Worm (Caenorhabditis elegans) whole organism, L1 larva: ENCODE results near the gene pigc-1.

Experiments used
- C04F5.9 ChIP-seq: sonication (generic microtip); optimal IDR thresholded peaks from 2 replicates; lab custom pipeline; 2016; ENCODE audit warnings: missing genetic modification characterization, missing compliant biosample characterization
- F16B12.6 ChIP-seq: fragments of 150-350 bp; optimal IDR thresholded peaks from 2 replicates; lab custom pipeline; 2014; ENCODE audit warnings: missing biosample characterization, missing genetic modification characterization
- aha-1 ChIP-seq: fragments of 150-350 bp; optimal IDR thresholded peaks from 2 replicates; lab custom pipeline; 2014; ENCODE audit warnings: missing biosample characterization, missing genetic modification characterization
- alr-1 ChIP-seq: fragments of 200-800 bp; sonication (Bioruptor generic); optimal IDR thresholded peaks from 2 replicates; lab custom pipeline; 2018; ENCODE audit warnings: borderline replicate concordance, mild to moderate bottlenecking, missing genetic modification characterization, missing compliant biosample characterization
- aly-2 ChIP-seq: fragments of 150-350 bp; optimal IDR thresholded peaks from 2 replicates; lab custom pipeline; 2014; ENCODE audit warnings: missing biosample characterization, missing genetic modification characterization
- ama-1 ChIP-seq: fragments of 150-350 bp; optimal IDR thresholded peaks from 2 replicates; lab custom pipeline; 2014
- ceh-90 ChIP-seq: sonication (generic microtip); optimal IDR thresholded peaks from 2 replicates; lab custom pipeline; 2016; ENCODE audit warnings: missing genetic modification characterization, missing compliant biosample characterization
- ces-1 ChIP-seq: fragments of 150-350 bp; optimal IDR thresholded peaks from 2 replicates; lab custom pipeline; 2014; ENCODE audit warnings: missing biosample characterization, missing genetic modification reagents, missing genetic modification characterization
- efl-1 ChIP-seq, 4 experiments: fragments of 150-350 bp; optimal IDR thresholded peaks in 3 of 4; peaks in 1 of 4; 1 replicate in 1 of 4; 2 replicates in 3 of 4; lab custom pipeline; 2014; ENCODE audit warnings: missing biosample characterization in 2 of 4, missing genetic modification characterization in 2 of 4, missing genetic modification reagents in 2 of 4
- elt-2 ChIP-seq: sonication (generic microtip); optimal IDR thresholded peaks from 2 replicates; lab custom pipeline; 2016; ENCODE audit warnings: missing genetic modification characterization, mild to moderate bottlenecking, inconsistent platforms, missing compliant biosample characterization, missing genetic modification reagents
- hlh-4 ChIP-seq: sonication (generic microtip); optimal IDR thresholded peaks from 2 replicates; lab custom pipeline; 2016; ENCODE audit warnings: mild to moderate bottlenecking, missing genetic modification characterization, missing compliant biosample characterization
- hpl-2 ChIP-seq: fragments of 150-350 bp; optimal IDR thresholded peaks from 2 replicates; lab custom pipeline; 2014; ENCODE audit warnings: missing biosample characterization, missing genetic modification reagents, missing genetic modification characterization
- lin-35 ChIP-seq, 2 experiments: fragments of 150-350 bp; optimal IDR thresholded peaks; 2 replicates each; lab custom pipeline; 2014; ENCODE audit warnings: missing biosample characterization in 2 of 2, missing genetic modification characterization in 2 of 2, missing genetic modification reagents in 2 of 2
- mab-9 ChIP-seq: fragments of 200-800 bp; sonication (Bioruptor generic); IDR thresholded peaks from 2 replicates; pipeline ENCODE4 v1.3.6; 2022; ENCODE audit warnings: missing genetic modification reagents, missing genetic modification characterization, missing compliant biosample characterization
- mdl-1 ChIP-seq, 2 experiments: fragments of 150-350 bp; optimal IDR thresholded peaks; 2 replicates each; lab custom pipeline; 2014 to 2017; ENCODE audit warnings: missing biosample characterization in 2 of 2, missing genetic modification characterization in 2 of 2, inconsistent platforms in 1 of 2
- mef-2 ChIP-seq: fragments of 150-350 bp; optimal IDR thresholded peaks from 2 replicates; lab custom pipeline; 2014; ENCODE audit warnings: missing biosample characterization, missing genetic modification characterization
- nhr-11 ChIP-seq: fragments of 150-350 bp; optimal IDR thresholded peaks from 2 replicates; lab custom pipeline; 2014; ENCODE audit warnings: missing biosample characterization, missing genetic modification characterization
- nhr-12 ChIP-seq: sonication (generic microtip); optimal IDR thresholded peaks from 2 replicates; lab custom pipeline; 2017; ENCODE audit warnings: missing biosample characterization, missing genetic modification characterization
- nhr-20 ChIP-seq: sonication (generic microtip); optimal IDR thresholded peaks from 2 replicates; lab custom pipeline; 2016; ENCODE audit warnings: mild to moderate bottlenecking, missing genetic modification characterization, missing compliant biosample characterization
- nhr-28 ChIP-seq: fragments of 150-350 bp; optimal IDR thresholded peaks from 2 replicates; lab custom pipeline; 2014; ENCODE audit warnings: missing biosample characterization, missing genetic modification characterization
- nhr-71 ChIP-seq: sonication (generic microtip); optimal IDR thresholded peaks from 2 replicates; lab custom pipeline; 2016; ENCODE audit warnings: mild to moderate bottlenecking, missing genetic modification characterization, moderate library complexity, missing compliant biosample characterization
- nhr-84 ChIP-seq: sonication (generic microtip); optimal IDR thresholded peaks from 2 replicates; lab custom pipeline; 2017; ENCODE audit warnings: missing biosample characterization, missing genetic modification characterization
- nhr-90 ChIP-seq: sonication (generic microtip); optimal IDR thresholded peaks from 2 replicates; lab custom pipeline; 2016; ENCODE audit warnings: mild to moderate bottlenecking, missing genetic modification characterization, missing compliant biosample characterization; ENCODE audit not compliant: poor library complexity
- pag-3 ChIP-seq: sonication (generic microtip); optimal IDR thresholded peaks from 2 replicates; lab custom pipeline; 2017; ENCODE audit warnings: missing genetic modification characterization, mild to moderate bottlenecking, missing compliant biosample characterization, antibody characterized with exemption, borderline replicate concordance; ENCODE audit not compliant: insufficient read depth
- pqm-1 ChIP-seq: sonication (generic microtip); optimal IDR thresholded peaks from 3 replicates; lab custom pipeline; 2017; ENCODE audit warnings: missing biosample characterization, missing genetic modification characterization
- rnt-1 ChIP-seq: sonication (generic microtip); optimal IDR thresholded peaks from 2 replicates; lab custom pipeline; 2016; ENCODE audit warnings: mild to moderate bottlenecking, missing genetic modification characterization, moderate library complexity, missing compliant biosample characterization
- skn-1 ChIP-seq: fragments of 150-350 bp; optimal IDR thresholded peaks from 2 replicates; lab custom pipeline; 2014; ENCODE audit warnings: missing biosample characterization, missing genetic modification characterization
- snpc-4 ChIP-seq: fragments of 150-350 bp; optimal IDR thresholded peaks from 2 replicates; lab custom pipeline; 2014; ENCODE audit warnings: missing biosample characterization, missing genetic modification characterization
- sox-4 ChIP-seq: sonication (generic microtip); optimal IDR thresholded peaks from 2 replicates; lab custom pipeline; 2016; ENCODE audit warnings: missing genetic modification characterization, missing compliant biosample characterization
- sup-37 ChIP-seq: fragments of 200-800 bp; sonication (Bioruptor generic); optimal IDR thresholded peaks from 2 replicates; lab custom pipeline; 2018; ENCODE audit warnings: mild to moderate bottlenecking, missing genetic modification characterization, missing compliant biosample characterization
- swsn-7 ChIP-seq: sonication (generic microtip); optimal IDR thresholded peaks from 2 replicates; lab custom pipeline; 2016; ENCODE audit warnings: missing genetic modification characterization, missing compliant biosample characterization
- tbx-2 ChIP-seq: sonication (generic microtip); optimal IDR thresholded peaks from 2 replicates; lab custom pipeline; 2016; ENCODE audit warnings: missing genetic modification characterization, missing compliant biosample characterization
- tlp-1 ChIP-seq: fragments of 150-350 bp; optimal IDR thresholded peaks from 2 replicates; lab custom pipeline; 2014; ENCODE audit warnings: missing biosample characterization, missing genetic modification characterization
- unc-30 ChIP-seq: sonication (generic microtip); optimal IDR thresholded peaks from 2 replicates; lab custom pipeline; 2017; ENCODE audit warnings: missing biosample characterization, missing genetic modification characterization
- unc-98 ChIP-seq: fragments of 200-800 bp; sonication (Bioruptor generic); IDR thresholded peaks from 2 replicates; pipeline ENCODE4 v1.3.6; 2022; ENCODE audit warnings: missing genetic modification characterization, missing compliant biosample characterization
- vab-15 ChIP-seq: sonication (generic microtip); optimal IDR thresholded peaks from 2 replicates; lab custom pipeline; 2017; ENCODE audit warnings: missing genotype, mild to moderate bottlenecking, missing genetic modification characterization, missing compliant biosample characterization
- xbp-1 ChIP-seq: sonication (generic microtip); optimal IDR thresholded peaks from 2 replicates; lab custom pipeline; 2016; ENCODE audit warnings: missing genetic modification characterization, missing compliant biosample characterization
- zag-1 ChIP-seq: fragments of 150-350 bp; optimal IDR thresholded peaks from 2 replicates; lab custom pipeline; 2014; ENCODE audit warnings: missing biosample characterization, missing genetic modification characterization
- ztf-11 ChIP-seq, 2 experiments: sonication (generic microtip); optimal IDR thresholded peaks; 2 replicates each; lab custom pipeline; 2016 to 2017; ENCODE audit warnings: missing genetic modification characterization in 2 of 2, missing biosample characterization in 1 of 2, missing compliant biosample characterization in 1 of 2

pigc-1 gene

DNA sequence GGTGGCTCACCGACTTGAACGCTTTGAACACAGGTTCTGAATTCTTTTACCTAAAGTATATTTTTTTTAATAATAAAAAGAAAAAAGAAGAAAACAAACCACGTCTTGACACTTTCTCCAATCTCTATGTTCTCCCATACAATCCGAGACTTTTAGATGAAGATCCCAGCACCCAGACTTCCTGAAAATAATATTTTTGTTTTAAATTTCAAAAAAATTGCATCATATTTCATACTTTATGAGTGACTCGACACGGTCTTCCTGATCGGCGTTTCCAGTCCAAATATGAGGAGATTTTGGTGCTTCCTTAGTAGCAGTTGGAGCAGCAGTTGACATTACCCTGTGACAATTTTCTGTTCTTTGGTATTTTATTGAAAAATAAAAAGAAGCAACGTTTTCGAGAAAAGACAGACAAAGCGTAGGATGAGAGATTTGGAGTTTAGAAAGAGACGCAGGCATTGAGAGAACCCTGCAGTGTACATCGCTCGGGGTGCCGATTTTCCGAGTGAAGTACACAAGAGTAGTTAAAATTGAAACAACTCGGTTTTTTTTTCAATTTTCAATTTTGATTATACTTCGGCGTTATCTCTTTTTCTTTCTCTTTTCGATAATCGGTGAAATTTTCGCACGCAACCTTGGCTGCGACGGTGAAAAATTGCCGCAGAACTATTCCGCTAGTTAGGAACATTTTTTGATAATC, 7.2 kb downstream of the pigc-1 start, which contains the start of the genes coa-4 and T20D3.14 (continued):
- TF ChIP-seq C04F5.9 (tag; lab: Kevin White, UChicago) (no peak), nhr-11 (tag; lab: Kevin White, UChicago) (no peak), tbx-2 (tag; lab: Kevin White, UChicago) (peak; percentile 43), nhr-71 (tag; lab: Kevin White, UChicago) (peak; percentile 71), swsn-7 (tag; lab: Kevin White, UChicago) (peak; percentile 39), tlp-1 (tag; lab: Kevin White, UChicago) (no peak), aly-2 (tag; lab: Kevin White, UChicago) (no peak), nhr-28 (tag; lab: Kevin White, UChicago) (no peak), xbp-1 (tag; lab: Kevin White, UChicago) (peak; percentile 48), hlh-4 (tag; lab: Kevin White, UChicago) (no peak), alr-1 (tag; lab: Kevin White, UChicago) (no peak), mdl-1 (tag; optimal IDR thresholded peaks at IDR 0.05; lab: Kevin White, UChicago) (peak in 1 of 2 experiments; percentile 54), ztf-11 (tag; optimal IDR thresholded peaks at IDR 0.05; lab: Kevin White, UChicago) (no peak), unc-30 (tag; lab: Kevin White, UChicago) (no peak), nhr-90 (tag; lab: Kevin White, UChicago) (no peak), ces-1 (GFP tag; lab: Kevin White, UChicago) (no peak), zag-1 (tag; lab: Kevin White, UChicago) (no peak)

ce11 chrIV:9333007-9333406, 9.9 kb downstream of the pigc-1 start:
- TF ChIP-seq unc-98 (GFP tag; lab: Robert Waterston, UW) (no peak), elt-2 (tag; lab: Kevin White, UChicago) (peak; percentile 47), F16B12.6 (tag; lab: Kevin White, UChicago) (no peak), snpc-4 (tag; lab: Kevin White, UChicago) (no peak), efl-1 (optimal IDR thresholded peaks at IDR 0.05; lab: Kevin White, UChicago) (no peak), efl-1 (GFP tag; optimal IDR thresholded peaks at IDR 0.05 in 1 of 2; lab: Kevin White, UChicago) (peak in 1 of 2 experiments; percentile 41), nhr-20 (tag; lab: Kevin White, UChicago) (no peak), nhr-90 (tag; lab: Kevin White, UChicago) (peak; percentile 5), hpl-2 (no peak), mef-2 (tag; lab: Kevin White, UChicago) (no peak), ama-1 (peak; percentile 45)
- TF ChIP-seq, all 84 proteins: peak for 4

DNA sequence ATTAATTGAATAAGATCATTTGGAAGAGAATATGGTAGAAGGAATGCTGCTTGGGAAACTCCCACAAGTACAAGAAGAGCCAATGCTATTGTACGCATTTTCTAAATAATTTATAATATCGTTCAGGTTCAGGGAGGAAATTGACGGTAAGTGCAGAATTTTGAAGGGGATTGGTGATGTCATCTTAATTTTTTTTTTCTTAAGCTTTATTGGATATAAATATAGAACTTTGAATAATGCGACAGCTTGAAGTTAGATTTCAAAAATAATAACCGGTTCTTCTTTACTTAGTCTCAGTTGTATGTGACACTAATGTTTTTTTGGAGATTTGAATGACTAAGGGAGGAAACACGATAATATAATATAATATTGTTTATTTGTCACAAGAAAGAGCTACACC, 12.2 kb downstream of the pigc-1 start, which contains the start of gene nspg-7.1:
TSS of gene nspg-7.1 (minus strand) at position 101 of the 400 bp plus-strand sequence.
- TF ChIP-seq nhr-20 (tag; lab: Kevin White, UChicago), result no peak
- TF ChIP-seq rnt-1 (tag; lab: Kevin White, UChicago), result no peak
- no peak for TF ChIP-seq pqm-1 (tag; lab: Kevin White, UChicago)
- no peak for TF ChIP-seq lin-35 (GFP tag; optimal IDR thresholded peaks at IDR 0.05; lab: Kevin White, UChicago)
- TF ChIP-seq unc-30 (tag; lab: Kevin White, UChicago), result no peak
- TF ChIP-seq C04F5.9 (tag; lab: Kevin White, UChicago), result no peak
- TF ChIP-seq unc-98 (GFP tag; lab: Robert Waterston, UW), result no peak
- no peak for TF ChIP-seq sup-37
- no peak for TF ChIP-seq sox-4
- TF ChIP-seq ceh-90, result no peak
- TF ChIP-seq vab-15 (tag; lab: Kevin White, UChicago), result no peak
- TF ChIP-seq nhr-12 (tag; lab: Kevin White, UChicago), result no peak
- TF ChIP-seq aha-1, result no peak
- no peak for TF ChIP-seq nhr-84 (tag; lab: Kevin White, UChicago)
- TF ChIP-seq pag-3 (tag; lab: Kevin White, UChicago), result no peak
- TF ChIP-seq mab-9, result no peak
- no peak for TF ChIP-seq skn-1 (tag; lab: Kevin White, UChicago)
